Fruit fly (Drosophila melanogaster) whole organism, embryonic: ENCODE results near the gene Ac13E.

ENCODE experiments used
- ATbp ChIP-seq: fragments of 200-800 bp; sonication (Bioruptor generic); optimal IDR thresholded peaks from 2 replicates; lab custom pipeline; 2017; ENCODE audit warnings: missing biosample characterization, mild to moderate bottlenecking, missing genetic modification characterization, missing genetic modification reagents
- Ada2b ChIP-seq: fragments of 200-800 bp; sonication (Bioruptor generic); IDR thresholded peaks from 2 replicates; pipeline ENCODE4 v1.3.6; 2022; ENCODE audit warnings: missing biosample characterization, missing genetic modification characterization
- BEAF-32 ChIP-seq: fragments of 200-800 bp; sonication (Bioruptor generic); optimal IDR thresholded peaks from 3 replicates; lab custom pipeline; 2017; ENCODE audit warnings: missing biosample characterization, missing genetic modification characterization, mild to moderate bottlenecking, moderate library complexity, missing genetic modification reagents
- BtbVII ChIP-seq: fragments of 200-800 bp; sonication (Bioruptor generic); optimal IDR thresholded peaks from 3 replicates; lab custom pipeline; 2017; ENCODE audit warnings: missing biosample characterization, mild to moderate bottlenecking, missing genetic modification characterization
- CG12299 ChIP-seq: fragments of 200-800 bp; sonication (Bioruptor generic); optimal IDR thresholded peaks from 2 replicates; lab custom pipeline; 2018; ENCODE audit warnings: missing biosample characterization, mild to moderate bottlenecking, missing genetic modification characterization
- CG16863 ChIP-seq: fragments of 200-800 bp; sonication (Bioruptor generic); optimal IDR thresholded peaks from 3 replicates; lab custom pipeline; 2016; ENCODE audit warnings: missing biosample characterization, missing genetic modification characterization
- CG18262 ChIP-seq: fragments of 200-800 bp; optimal IDR thresholded peaks from 3 replicates; lab custom pipeline; 2019; ENCODE audit warnings: missing biosample characterization, mild to moderate bottlenecking, missing genetic modification characterization, moderate library complexity
- CG1832 ChIP-seq: fragments of 200-800 bp; sonication (Bioruptor generic); optimal IDR thresholded peaks from 2 replicates; lab custom pipeline; 2017; ENCODE audit warnings: missing biosample characterization, mild to moderate bottlenecking, missing genetic modification characterization, inconsistent platforms
- CG2120 ChIP-seq: fragments of 200-800 bp; sonication (Bioruptor generic); optimal IDR thresholded peaks from 3 replicates; lab custom pipeline; 2016; ENCODE audit warnings: missing biosample characterization, missing genetic modification characterization
- CG2199 ChIP-seq: fragments of 200-800 bp; sonication (Bioruptor generic); IDR thresholded peaks from 3 replicates; pipeline ENCODE4 v1.3.6; 2022; ENCODE audit warnings: missing biosample characterization, missing genetic modification characterization
- CG34224 ChIP-seq: fragments of 200-800 bp; sonication (Bioruptor generic); IDR thresholded peaks from 3 replicates; pipeline ENCODE4 v1.3.6; 2022; ENCODE audit warnings: missing biosample characterization, missing genetic modification characterization; ENCODE audit not compliant: partially characterized antibody
- CG3838 ChIP-seq: fragments of 200-800 bp; sonication (Bioruptor generic); optimal IDR thresholded peaks from 3 replicates; lab custom pipeline; 2016; ENCODE audit warnings: missing biosample characterization, missing genetic modification characterization
- CG8281 ChIP-seq: fragments of 200-800 bp; sonication (Bioruptor generic); optimal IDR thresholded peaks from 2 replicates; lab custom pipeline; 2018; ENCODE audit warnings: missing biosample characterization, mild to moderate bottlenecking, missing genetic modification characterization, moderate library complexity
- CG9215 ChIP-seq: fragments of 200-800 bp; sonication (Bioruptor generic); IDR thresholded peaks from 2 replicates; pipeline ENCODE4 v1.3.6; 2022; ENCODE audit warnings: missing biosample characterization, missing genetic modification characterization
- CG9797 ChIP-seq: fragments of 200-800 bp; sonication (Bioruptor generic); optimal IDR thresholded peaks from 3 replicates; lab custom pipeline; 2018; ENCODE audit warnings: missing biosample characterization, mild to moderate bottlenecking, missing genetic modification characterization
- CTCF ChIP-seq: fragments of 200-800 bp; sonication (Bioruptor generic); optimal IDR thresholded peaks from 2 replicates; lab custom pipeline; 2017; ENCODE audit warnings: missing biosample characterization, mild to moderate bottlenecking, missing genetic modification characterization, moderate library complexity
- D19B ChIP-seq: fragments of 200-800 bp; sonication (Bioruptor generic); optimal IDR thresholded peaks from 2 replicates; lab custom pipeline; 2017; ENCODE audit warnings: missing biosample characterization, mild to moderate bottlenecking, missing genetic modification characterization
- Dbx ChIP-seq: fragments of 200-800 bp; sonication (Bioruptor generic); IDR thresholded peaks from 3 replicates; pipeline ENCODE4 v1.3.6; 2022; ENCODE audit warnings: missing biosample characterization, missing genetic modification characterization
- Dip2 ChIP-seq: fragments of 200-800 bp; sonication (Bioruptor generic); IDR thresholded peaks from 2 replicates; pipeline ENCODE4 v1.3.6; 2022; ENCODE audit warnings: missing biosample characterization, missing genetic modification characterization
- Dip3 ChIP-seq: fragments of 200-800 bp; sonication (Bioruptor generic); optimal IDR thresholded peaks from 3 replicates; lab custom pipeline; 2016; ENCODE audit warnings: missing biosample characterization, missing genetic modification characterization
- Dll ChIP-seq: fragments of 200-800 bp; sonication (Bioruptor generic); IDR thresholded peaks from 4 replicates; pipeline ENCODE4 v1.3.6; 2022; ENCODE audit warnings: missing biosample characterization, missing genetic modification characterization; ENCODE audit not compliant: partially characterized antibody
- Dp ChIP-seq: fragments of 200-800 bp; sonication (Bioruptor generic); optimal IDR thresholded peaks from 2 replicates; lab custom pipeline; 2018; ENCODE audit warnings: missing biosample characterization, mild to moderate bottlenecking, missing genetic modification characterization, moderate library complexity
- Ets65A ChIP-seq: fragments of 200-800 bp; sonication (Bioruptor generic); peaks from one replicate; lab custom pipeline; 2016; ENCODE audit warnings: missing biosample characterization, missing genetic modification characterization
- Hand ChIP-seq: fragments of 200-800 bp; sonication (Bioruptor generic); optimal IDR thresholded peaks from 2 replicates; lab custom pipeline; 2017; ENCODE audit warnings: mild to moderate bottlenecking, missing biosample characterization, missing genetic modification reagents, missing genetic modification characterization
- Jarid2 ChIP-seq: fragments of 200-800 bp; sonication (Bioruptor generic); optimal IDR thresholded peaks from 3 replicates; lab custom pipeline; 2017; ENCODE audit warnings: mild to moderate bottlenecking, missing biosample characterization, missing genetic modification reagents, missing genetic modification characterization
- MESR4 ChIP-seq: fragments of 200-800 bp; sonication (Bioruptor generic); optimal IDR thresholded peaks from 2 replicates; lab custom pipeline; 2018; ENCODE audit warnings: missing biosample characterization, mild to moderate bottlenecking, missing genetic modification characterization, moderate library complexity
- Nf-YC ChIP-seq: fragments of 200-800 bp; optimal IDR thresholded peaks from 3 replicates; lab custom pipeline; 2019; ENCODE audit warnings: missing biosample characterization, mild to moderate bottlenecking, missing genetic modification characterization, moderate library complexity
- Six4 ChIP-seq: fragments of 200-800 bp; sonication (Bioruptor generic); optimal IDR thresholded peaks from 2 replicates; lab custom pipeline; 2016; ENCODE audit warnings: missing biosample characterization, missing genetic modification characterization
- ab ChIP-seq: fragments of 200-800 bp; sonication (Bioruptor generic); optimal IDR thresholded peaks from 2 replicates; lab custom pipeline; 2016; ENCODE audit warnings: missing biosample characterization, missing genetic modification characterization
- abd-A ChIP-seq: fragments of 200-800 bp; sonication (Bioruptor generic); optimal IDR thresholded peaks from 3 replicates; lab custom pipeline; 2019; ENCODE audit warnings: missing biosample characterization, mild to moderate bottlenecking, missing genetic modification characterization, moderate library complexity
- amos ChIP-seq: fragments of 200-800 bp; sonication (Bioruptor generic); IDR thresholded peaks from 2 replicates; pipeline ENCODE4 v1.3.6; 2022; ENCODE audit warnings: missing biosample characterization, missing genetic modification characterization; ENCODE audit not compliant: partially characterized antibody
- bab2 ChIP-seq: fragments of 200-800 bp; sonication (Bioruptor generic); optimal IDR thresholded peaks from 2 replicates; lab custom pipeline; 2016; ENCODE audit warnings: missing biosample characterization, missing genetic modification characterization
- bigmax ChIP-seq: fragments of 200-800 bp; sonication (Bioruptor generic); optimal IDR thresholded peaks from 2 replicates; lab custom pipeline; 2018; ENCODE audit warnings: missing biosample characterization, mild to moderate bottlenecking, missing genetic modification characterization
- bowl ChIP-seq: fragments of 200-800 bp; sonication (Bioruptor generic); IDR thresholded peaks from 2 replicates; pipeline ENCODE4 v1.3.6; 2022; ENCODE audit warnings: missing biosample characterization, missing genetic modification characterization
- chm ChIP-seq: fragments of 200-800 bp; sonication (Bioruptor generic); IDR thresholded peaks from 2 replicates; pipeline ENCODE4 v1.3.6; 2022; ENCODE audit warnings: missing biosample characterization, missing genetic modification characterization
- fd64A ChIP-seq: fragments of 200-800 bp; sonication (Bioruptor generic); optimal IDR thresholded peaks from 3 replicates; lab custom pipeline; 2018; ENCODE audit warnings: missing biosample characterization, mild to moderate bottlenecking, missing genetic modification characterization
- ham ChIP-seq: fragments of 200-800 bp; sonication (Bioruptor generic); IDR thresholded peaks from 2 replicates; pipeline ENCODE4 v1.3.6; 2022; ENCODE audit warnings: missing biosample characterization, missing genetic modification characterization
- lbe ChIP-seq: fragments of 200-800 bp; sonication (Bioruptor generic); optimal IDR thresholded peaks from 2 replicates; lab custom pipeline; 2016; ENCODE audit warnings: missing biosample characterization, mild to moderate bottlenecking, missing genetic modification characterization
- mld ChIP-seq: fragments of 200-800 bp; sonication (Bioruptor generic); IDR thresholded peaks from 3 replicates; pipeline ENCODE4 v1.3.6; 2022; ENCODE audit warnings: missing biosample characterization, missing genetic modification characterization; ENCODE audit not compliant: partially characterized antibody
- nau ChIP-seq: fragments of 200-800 bp; sonication (Bioruptor generic); optimal IDR thresholded peaks from 3 replicates; lab custom pipeline; 2017; ENCODE audit warnings: missing biosample characterization, mild to moderate bottlenecking, missing genetic modification characterization, missing genetic modification reagents
- nerfin-1 ChIP-seq: fragments of 200-800 bp; sonication (Bioruptor generic); optimal IDR thresholded peaks from 3 replicates; lab custom pipeline; 2019; ENCODE audit warnings: missing biosample characterization, mild to moderate bottlenecking, missing genetic modification characterization, moderate library complexity
- otp ChIP-seq: fragments of 200-800 bp; sonication (Bioruptor generic); IDR thresholded peaks from 3 replicates; pipeline ENCODE4, ENCODE4 v1.3.6; 2022; ENCODE audit warnings: missing biosample characterization, missing genetic modification characterization
- psq ChIP-seq: fragments of 200-800 bp; sonication (Bioruptor generic); optimal IDR thresholded peaks from 2 replicates; lab custom pipeline; 2017; ENCODE audit warnings: missing biosample characterization, missing genetic modification characterization
- ro ChIP-seq: fragments of 200-800 bp; sonication (Bioruptor generic); IDR thresholded peaks from 2 replicates; pipeline ENCODE4 v1.3.6; 2022; ENCODE audit warnings: missing biosample characterization, missing genetic modification characterization
- row ChIP-seq: fragments of 200-800 bp; sonication (Bioruptor generic); IDR thresholded peaks from 3 replicates; pipeline ENCODE4 v1.3.6; 2022; ENCODE audit warnings: missing biosample characterization, missing genetic modification characterization
- slou ChIP-seq: fragments of 200-800 bp; sonication (Bioruptor generic); optimal IDR thresholded peaks from 3 replicates; lab custom pipeline; 2016; ENCODE audit warnings: missing biosample characterization, missing genetic modification characterization
- wdn ChIP-seq: fragments of 200-800 bp; sonication (Bioruptor generic); IDR thresholded peaks from 2 replicates; pipeline ENCODE4 v1.3.6; 2022; ENCODE audit warnings: missing biosample characterization, missing genetic modification characterization

The Ac13E gene

DNA sequence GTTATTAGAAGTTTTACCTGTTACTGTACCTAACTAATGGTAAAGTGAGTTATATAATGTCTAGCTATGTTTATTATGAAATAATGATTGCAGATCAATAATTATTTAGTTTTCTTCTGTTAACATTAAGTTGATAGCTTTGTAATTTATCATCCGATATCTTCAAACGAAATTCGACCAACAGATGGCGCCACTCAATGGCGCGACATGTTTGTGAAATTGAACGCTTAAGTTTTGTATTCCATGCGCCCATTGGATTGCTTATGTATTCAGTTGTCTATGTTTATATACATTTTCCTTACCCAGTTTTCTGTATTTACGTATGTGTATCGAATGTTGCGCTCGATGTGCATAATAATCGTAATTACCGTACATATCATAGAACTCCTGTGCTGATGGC lies 63.6 kb downstream of the Ac13E start (continued):
- TF ChIP-seq BtbVII (GFP tag; lab: Kevin White, UChicago) (no peak), CG34224 (GFP tag; lab: Robert Waterston, UW) (no peak), Jarid2 (no peak), CG9797 (GFP tag; lab: Kevin White, UChicago) (no peak), mld (no peak), CG16863 (GFP tag; lab: Kevin White, UChicago) (no peak), Nf-YC (tag; lab: Kevin White, UChicago) (no peak), chm (no peak), fd64A (peak; percentile 8), psq (GFP tag; lab: Kevin White, UChicago) (no peak), wdn (GFP tag; lab: Robert Waterston, UW) (no peak), otp (no peak), Dp (GFP tag; lab: Kevin White, UChicago) (peak; percentile 8), ab (GFP tag; lab: Kevin White, UChicago) (no peak), Ada2b (GFP tag; lab: Robert Waterston, UW) (no peak), Dip3 (GFP tag; lab: Kevin White, UChicago) (no peak), CG8281 (tag; lab: Kevin White, UChicago) (no peak), bowl (GFP tag; lab: Robert Waterston, UW) (no peak), lbe (GFP tag; lab: Kevin White, UChicago) (no peak), CG18262 (no peak), nerfin-1 (tag; lab: Kevin White, UChicago) (no peak), CG2199 (GFP tag; lab: Robert Waterston, UW) (peak; percentile 34; the same call in 1 of the 3 replicates), Dip2 (peak; percentile 82), CG9215 (no peak), CG3838 (GFP tag; lab: Kevin White, UChicago) (no peak), MESR4 (GFP tag; lab: Kevin White, UChicago) (no peak), abd-A (tag; lab: Kevin White, UChicago) (no peak), Dbx (GFP tag; lab: Robert Waterston, UW) (no peak), slou (GFP tag; lab: Kevin White, UChicago) (no peak), CTCF (GFP tag; lab: Kevin White, UChicago) (peak; percentile 90), Six4 (GFP tag; lab: Kevin White, UChicago) (no peak), D19B (no peak), BEAF-32 (GFP tag; lab: Kevin White, UChicago) (peak; percentile 2), CG12299 (tag; lab: Kevin White, UChicago) (no peak), Hand (GFP tag; lab: Kevin White, UChicago) (no peak), ATbp (GFP tag; lab: Kevin White, UChicago) (peak; percentile 11), amos (GFP tag; lab: Robert Waterston, UW) (no peak), bab2 (GFP tag; lab: Kevin White, UChicago) (no peak), ro (GFP tag; lab: Robert Waterston, UW) (no peak), row (no peak), CG2120 (GFP tag; lab: Kevin White, UChicago) (no peak), nau (GFP tag; lab: Kevin White, UChicago) (no peak), ham (no peak), CG1832 (GFP tag; lab: Kevin White, UChicago) (no peak), Dll (no peak), bigmax (no peak), Ets65A (no peak)
